Worm (Caenorhabditis elegans) whole organism, young adult: ENCODE measurements around the gene rol-6.

ENCODE experiments used
- B0035.1 ChIP-seq: sonication (generic microtip); optimal IDR thresholded peaks from 2 replicates; lab custom pipeline; 2016; ENCODE audit warnings: missing genetic modification characterization, mild to moderate bottlenecking, missing compliant biosample characterization, missing genotype, missing genetic modification reagents
- C06A6.2 ChIP-seq: fragments of 200-800 bp; sonication (Bioruptor generic); conservative IDR thresholded peaks from 2 replicates; pipeline ENCODE4 v1.3.6; 2022; ENCODE audit warnings: missing genetic modification characterization, missing compliant biosample characterization
- D2030.7 ChIP-seq: fragments of 200-800 bp; sonication (Bioruptor generic); IDR thresholded peaks from 2 replicates; pipeline ENCODE4 v1.3.6; 2022; ENCODE audit warnings: missing genetic modification reagents, missing genetic modification characterization, missing compliant biosample characterization
- F22D6.2 ChIP-seq: sonication (generic microtip); optimal IDR thresholded peaks from 2 replicates; lab custom pipeline; 2016; ENCODE audit warnings: mild to moderate bottlenecking, missing genetic modification characterization, missing compliant biosample characterization
- F49E8.2 ChIP-seq: sonication (generic microtip); optimal IDR thresholded peaks from 3 replicates; lab custom pipeline; 2017; ENCODE audit warnings: missing genetic modification characterization, mild to moderate bottlenecking, missing compliant biosample characterization, antibody characterized with exemption, moderate library complexity; ENCODE audit not compliant: insufficient read depth
- F52B5.7 ChIP-seq: sonication (generic microtip); optimal IDR thresholded peaks from 2 replicates; lab custom pipeline; 2016; ENCODE audit warnings: mild to moderate bottlenecking, missing genetic modification characterization, missing compliant biosample characterization
- F55B11.4 ChIP-seq: sonication (generic microtip); optimal IDR thresholded peaks from 2 replicates; lab custom pipeline; 2016; ENCODE audit warnings: missing compliant biosample characterization, missing genetic modification characterization, borderline replicate concordance; ENCODE audit not compliant: insufficient read depth
- F57C9.4 ChIP-seq: sonication (generic microtip); optimal IDR thresholded peaks from 2 replicates; lab custom pipeline; 2017; ENCODE audit warnings: mild to moderate bottlenecking, missing genetic modification characterization, missing compliant biosample characterization
- Y56A3A.18 ChIP-seq: fragments of 200-800 bp; sonication (Bioruptor generic); IDR thresholded peaks from 2 replicates; pipeline ENCODE4 v1.3.6; 2022; ENCODE audit warnings: missing genetic modification reagents, missing genetic modification characterization, missing compliant biosample characterization
- Y67H2A.10 ChIP-seq: fragments of 200-800 bp; sonication (Bioruptor generic); conservative IDR thresholded peaks from 2 replicates; pipeline ENCODE4 v1.3.6; 2022; ENCODE audit warnings: missing genetic modification reagents, missing genetic modification characterization, missing compliant biosample characterization
- ZK185.1 ChIP-seq: sonication (generic microtip); optimal IDR thresholded peaks from 2 replicates; lab custom pipeline; 2016; ENCODE audit warnings: mild to moderate bottlenecking, missing genetic modification characterization, missing compliant biosample characterization; ENCODE audit not compliant: poor library complexity, severe bottlenecking
- akir-1 ChIP-seq: fragments of 200-800 bp; sonication (Bioruptor generic); optimal IDR thresholded peaks from 2 replicates; lab custom pipeline; 2018; ENCODE audit warnings: mild to moderate bottlenecking, missing genetic modification characterization, moderate library complexity, missing compliant biosample characterization
- aptf-3 ChIP-seq: fragments of 200-800 bp; sonication (Bioruptor generic); IDR thresholded peaks from 2 replicates; pipeline ENCODE4 v1.3.6; 2022; ENCODE audit warnings: missing genetic modification characterization, missing compliant biosample characterization
- attf-5 ChIP-seq: fragments of 200-800 bp; sonication (Bioruptor generic); optimal IDR thresholded peaks from 2 replicates; lab custom pipeline; 2018; ENCODE audit warnings: mild to moderate bottlenecking, missing genetic modification characterization, missing compliant biosample characterization
- cebp-1 ChIP-seq, 2 experiments: fragments of 200-800 bp in 1 of 2; sonication (Bioruptor generic) in 1 of 2; sonication (generic microtip) in 1 of 2; IDR thresholded peaks in 1 of 2; optimal IDR thresholded peaks in 1 of 2; 2 replicates each; pipeline versions ENCODE4 v1.3.6 to Lab custom; 2017 to 2022; ENCODE audit warnings: missing compliant biosample characterization in 2 of 2, missing genetic modification characterization in 2 of 2, mild to moderate bottlenecking in 1 of 2, missing genetic modification reagents in 1 of 2, moderate library complexity in 1 of 2
- cebp-2 ChIP-seq: fragments of 200-800 bp; sonication (Bioruptor generic); IDR thresholded peaks from 2 replicates; pipeline ENCODE4 v1.3.6; 2022; ENCODE audit warnings: missing genetic modification characterization, missing compliant biosample characterization
- ceh-100 ChIP-seq: fragments of 200-800 bp; sonication (Bioruptor generic); IDR thresholded peaks from 2 replicates; pipeline ENCODE4 v1.3.6; 2022; ENCODE audit warnings: missing genetic modification reagents, missing genetic modification characterization, missing compliant biosample characterization
- die-1 ChIP-seq: sonication (generic microtip); optimal IDR thresholded peaks from 2 replicates; lab custom pipeline; 2016; ENCODE audit warnings: missing genotype, mild to moderate bottlenecking, missing genetic modification characterization, missing compliant biosample characterization
- dox-1 ChIP-seq: fragments of 200-800 bp; sonication (Bioruptor generic); IDR thresholded peaks from 2 replicates; pipeline ENCODE4 v1.3.6; 2022; ENCODE audit warnings: missing genetic modification reagents, missing genetic modification characterization, missing compliant biosample characterization
- dpff-1 ChIP-seq: sonication (generic microtip); optimal IDR thresholded peaks from 2 replicates; lab custom pipeline; 2017; ENCODE audit warnings: mild to moderate bottlenecking, missing genetic modification characterization, missing compliant biosample characterization
- dpl-1 ChIP-seq: fragments of 150-350 bp; optimal IDR thresholded peaks from 2 replicates; lab custom pipeline; 2014; ENCODE audit warnings: missing biosample characterization, missing genetic modification reagents, missing genetic modification characterization
- egl-44 ChIP-seq: fragments of 200-800 bp; sonication (Bioruptor generic); IDR thresholded peaks from 2 replicates; pipeline ENCODE4 v1.3.6; 2022; ENCODE audit warnings: missing genetic modification reagents, missing genetic modification characterization, missing compliant biosample characterization
- ets-4 ChIP-seq: fragments of 200-800 bp; sonication (Bioruptor generic); optimal IDR thresholded peaks from 2 replicates; lab custom pipeline; 2018; ENCODE audit warnings: mild to moderate bottlenecking, missing genetic modification characterization, missing compliant biosample characterization
- hlh-12 ChIP-seq: sonication (generic microtip); optimal IDR thresholded peaks from 2 replicates; lab custom pipeline; 2016; ENCODE audit warnings: missing genetic modification characterization, missing compliant biosample characterization
- hlh-26 ChIP-seq: fragments of 200-800 bp; sonication (Bioruptor generic); conservative IDR thresholded peaks from 2 replicates; pipeline ENCODE4 v1.3.6; 2022; ENCODE audit warnings: missing genetic modification reagents, missing genetic modification characterization, missing compliant biosample characterization
- hmg-1.2 ChIP-seq: fragments of 200-800 bp; sonication (Bioruptor generic); IDR thresholded peaks from 2 replicates; pipeline ENCODE4 v1.3.6; 2022; ENCODE audit warnings: missing genetic modification reagents, missing genetic modification characterization, missing compliant biosample characterization
- lin-26 ChIP-seq: fragments of 200-800 bp; sonication (Bioruptor generic); IDR thresholded peaks from 2 replicates; pipeline ENCODE4 v1.3.6; 2022; ENCODE audit warnings: missing genetic modification reagents, missing genetic modification characterization, missing compliant biosample characterization
- lin-54 ChIP-seq: fragments of 200-800 bp; sonication (Bioruptor generic); optimal IDR thresholded peaks from 2 replicates; lab custom pipeline; 2018; ENCODE audit warnings: mild to moderate bottlenecking, missing genetic modification characterization, missing compliant biosample characterization
- lsl-1 ChIP-seq: fragments of 200-800 bp; sonication (Bioruptor generic); optimal IDR thresholded peaks from 2 replicates; lab custom pipeline; 2018; ENCODE audit warnings: mild to moderate bottlenecking, missing genetic modification characterization, moderate library complexity, missing compliant biosample characterization
- madf-3 ChIP-seq: fragments of 200-800 bp; sonication (Bioruptor generic); IDR thresholded peaks from 2 replicates; pipeline ENCODE4 v1.3.6; 2022; ENCODE audit warnings: missing genetic modification reagents, missing genetic modification characterization, missing compliant biosample characterization
- mcd-1 ChIP-seq: fragments of 200-800 bp; sonication (Bioruptor generic); IDR thresholded peaks from 2 replicates; pipeline ENCODE4 v1.3.6; 2022; ENCODE audit warnings: missing genetic modification reagents, missing genetic modification characterization, missing compliant biosample characterization
- nfya-1 ChIP-seq: sonication (generic microtip); optimal IDR thresholded peaks from 2 replicates; lab custom pipeline; 2017; ENCODE audit warnings: antibody characterized with exemption, missing compliant biosample characterization, missing genetic modification characterization, borderline replicate concordance; ENCODE audit not compliant: insufficient read depth
- nhr-179 ChIP-seq: sonication (generic microtip); optimal IDR thresholded peaks from 2 replicates; lab custom pipeline; 2016; ENCODE audit warnings: mild to moderate bottlenecking, missing genetic modification characterization, missing compliant biosample characterization
- nhr-27 ChIP-seq: fragments of 200-800 bp; sonication (Bioruptor generic); optimal IDR thresholded peaks from 2 replicates; lab custom pipeline; 2018; ENCODE audit warnings: mild to moderate bottlenecking, missing genetic modification characterization, moderate library complexity, missing compliant biosample characterization
- pbrm-1 ChIP-seq: fragments of 200-800 bp; sonication (Bioruptor generic); IDR thresholded peaks from 2 replicates; pipeline ENCODE4 v1.3.6; 2022; ENCODE audit warnings: missing genetic modification reagents, missing genetic modification characterization, missing compliant biosample characterization
- pha-4 ChIP-seq: fragments of 150-350 bp; sonication (generic microtip); optimal IDR thresholded peaks from 2 replicates; lab custom pipeline; 2014; ENCODE audit warnings: missing biosample characterization, missing genetic modification reagents, missing genetic modification characterization
- rpc-1 ChIP-seq, 2 experiments: fragments of 150-350 bp in 1 of 2; sonication (generic microtip) in 1 of 2; optimal IDR thresholded peaks; 2 replicates each; lab custom pipeline; 2014 to 2018; ENCODE audit warnings: missing biosample characterization in 1 of 2, missing genetic modification characterization in 1 of 2, missing genetic modification reagents in 1 of 2, missing genotype in 1 of 2
- sea-2 ChIP-seq: fragments of 200-800 bp; sonication (Bioruptor generic); IDR thresholded peaks from 2 replicates; pipeline ENCODE4 v1.3.6; 2022; ENCODE audit warnings: missing genetic modification characterization, missing compliant biosample characterization
- tbp1 ChIP-seq: fragments of 200-800 bp; sonication (Bioruptor generic); optimal IDR thresholded peaks from 2 replicates; lab custom pipeline; 2018; ENCODE audit warnings: mild to moderate bottlenecking, missing genetic modification characterization, missing compliant biosample characterization
- xnd-1 ChIP-seq: sonication (generic microtip); optimal IDR thresholded peaks from 2 replicates; lab custom pipeline; 2016; ENCODE audit warnings: missing genotype, missing genetic modification reagents, missing genetic modification characterization, missing compliant biosample characterization
- ztf-25 ChIP-seq: fragments of 200-800 bp; sonication (Bioruptor generic); IDR thresholded peaks from 2 replicates; pipeline ENCODE4 v1.3.6; 2022; ENCODE audit warnings: missing genetic modification reagents, missing genetic modification characterization, missing compliant biosample characterization
- ztf-26 ChIP-seq: sonication (generic microtip); optimal IDR thresholded peaks from 2 replicates; lab custom pipeline; 2017; ENCODE audit warnings: missing genetic modification characterization, missing compliant biosample characterization
- ztf-28 ChIP-seq: fragments of 200-800 bp; sonication (Bioruptor generic); IDR thresholded peaks from 2 replicates; pipeline ENCODE4 v1.3.6; 2022; ENCODE audit warnings: missing genetic modification reagents, missing genetic modification characterization, missing compliant biosample characterization
- ztf-6 ChIP-seq: fragments of 200-800 bp; sonication (Bioruptor generic); IDR thresholded peaks from 2 replicates; pipeline ENCODE4 v1.3.6; 2022; ENCODE audit warnings: missing genetic modification reagents, missing genetic modification characterization, missing compliant biosample characterization

The rol-6 gene

ce11 chrII:8746298-8746775 lies 13.5 kb downstream of the rol-6 start (continued):
- TF ChIP-seq dpff-1 (tag; lab: Kevin White, UChicago) (no peak), dox-1 (peak; percentile 52; the same call in 1 of the 2 replicates), madf-3 (peak; percentile 64; the same call in 1 of the 2 replicates), lin-26 (GFP tag; lab: Robert Waterston, UW) (0 out of 2 replicates have a peak, but pooled peaks have one; percentile 47), cebp-1 (GFP tag; IDR thresholded peaks at IDR 0.05; lab: Robert Waterston, UW) (peak; percentile 52), cebp-1 (tag; optimal IDR thresholded peaks at IDR 0.05; lab: Kevin White, UChicago) (peak; percentile 66), F52B5.7 (tag; lab: Kevin White, UChicago) (peak; percentile 24), ets-4 (GFP tag; lab: Kevin White, UChicago) (peak; percentile 70), F55B11.4 (tag; lab: Kevin White, UChicago) (no peak), die-1 (tag; lab: Kevin White, UChicago) (peak; percentile 13), nhr-179 (no peak)

ce11 chrII:8747246-8747938 lies 14.5 kb downstream of the rol-6 start:
- no peak for TF ChIP-seq D2030.7 (GFP tag; lab: Robert Waterston, UW)
- TF ChIP-seq Y56A3A.18 (GFP tag; lab: Robert Waterston, UW), result peak; percentile 86; the same call in 1 of the 2 replicates
- TF ChIP-seq F57C9.4 (tag; lab: Kevin White, UChicago), result no peak
- TF ChIP-seq sea-2 (GFP tag; lab: Robert Waterston, UW), result no peak
- no peak for TF ChIP-seq Y67H2A.10
- TF ChIP-seq pbrm-1 (GFP tag; lab: Robert Waterston, UW), result peak; percentile 66; the same call in 1 of the 2 replicates
- TF ChIP-seq nfya-1 (tag; lab: Kevin White, UChicago), result no peak
- no peak for TF ChIP-seq xnd-1 (tag; lab: Kevin White, UChicago)
- TF ChIP-seq ztf-26, result no peak
- peak; percentile 20; the same call in 1 of the 2 replicates for TF ChIP-seq ceh-100 (GFP tag; lab: Robert Waterston, UW)
- peak; percentile 62 for TF ChIP-seq B0035.1 (tag; lab: Kevin White, UChicago)
- TF ChIP-seq tbp1 (GFP tag; lab: Kevin White, UChicago), result peak; percentile 54
- no peak for TF ChIP-seq ztf-28 (GFP tag; lab: Robert Waterston, UW)
- TF ChIP-seq lin-54 (GFP tag; lab: Kevin White, UChicago), result peak; percentile 46
- 0 out of 2 replicates have a peak, but pooled peaks have one; percentile 23 for TF ChIP-seq cebp-2 (GFP tag; lab: Robert Waterston, UW)
- peak; percentile 35; the same call in 1 of the 2 replicates for TF ChIP-seq mcd-1 (GFP tag; lab: Robert Waterston, UW)
- TF ChIP-seq ztf-25, result peak; percentile 50; the same call in 1 of the 2 replicates
- peak; percentile 70 for TF ChIP-seq attf-5 (GFP tag; lab: Kevin White, UChicago)
- TF ChIP-seq C06A6.2 (GFP tag; lab: Robert Waterston, UW), result peak; percentile 50
- TF ChIP-seq pha-4 (tag; lab: Kevin White, UChicago), result no peak
- peak; percentile 51; the same call in 1 of the 2 replicates for TF ChIP-seq cebp-1 (GFP tag; IDR thresholded peaks at IDR 0.05; lab: Robert Waterston, UW)
- TF ChIP-seq cebp-1 (tag; optimal IDR thresholded peaks at IDR 0.05; lab: Kevin White, UChicago), result peak; percentile 86
- TF ChIP-seq dpl-1, result peak; percentile 5
- no peak for TF ChIP-seq lsl-1 (GFP tag; lab: Kevin White, UChicago)
- 0 out of 2 replicates have a peak, but pooled peaks have one; percentile 10 for TF ChIP-seq egl-44
- peak; percentile 4; the same call in 1 of the 2 replicates for TF ChIP-seq hmg-1.2 (GFP tag; lab: Robert Waterston, UW)
- no peak for TF ChIP-seq ztf-6
- 0 out of 2 replicates have a peak, but pooled peaks have one; percentile 18 for TF ChIP-seq hlh-26 (GFP tag; lab: Robert Waterston, UW)
- no peak for TF ChIP-seq hlh-12 (tag; lab: Kevin White, UChicago)
- peak; percentile 4 for TF ChIP-seq ZK185.1
- TF ChIP-seq akir-1, result peak; percentile 19
- peak; percentile 63 for TF ChIP-seq aptf-3 (GFP tag; lab: Robert Waterston, UW)
- peak; percentile 34 for TF ChIP-seq F22D6.2 (tag; lab: Kevin White, UChicago)
- TF ChIP-seq F49E8.2, result no peak
- TF ChIP-seq rpc-1 (optimal IDR thresholded peaks at IDR 0.05; lab: Kevin White, UChicago), result no peak
- no peak for TF ChIP-seq rpc-1 (tag; optimal IDR thresholded peaks at IDR 0.05; lab: Kevin White, UChicago)
- TF ChIP-seq nhr-27 (tag; lab: Kevin White, UChicago), result peak; percentile 54
